Worm (Caenorhabditis elegans): Measurements from ENCODE around the gene F09A5.2.

F09A5.2 gene

DNA sequence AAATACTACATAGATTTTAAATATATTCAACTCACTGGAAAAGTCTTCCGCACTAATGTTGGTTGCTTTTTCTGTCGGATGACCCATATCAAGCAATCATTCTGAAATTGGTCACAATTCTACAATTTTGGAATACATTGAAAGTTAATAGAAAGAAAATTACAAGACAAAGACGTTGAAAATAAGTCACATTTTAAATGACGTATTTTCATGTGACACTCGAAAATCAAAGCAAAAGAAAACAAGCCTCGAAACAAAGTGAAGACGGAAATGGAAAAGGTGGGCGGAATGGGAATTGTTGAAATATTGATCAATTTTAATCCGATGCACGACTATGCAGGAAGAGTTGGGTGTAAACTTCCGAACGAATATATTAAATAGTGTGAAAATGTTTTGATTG is 35.1 kb downstream of the F09A5.2 start, which contains the start of gene mob-2:
TSS of gene mob-2 (minus strand) at position 101 of the 400 bp plus-strand sequence.
- TF ChIP-seq ham-2 (GFP tag; optimal IDR thresholded peaks at IDR 0.05), result no peak
- TF ChIP-seq unc-39 (tag; optimal IDR thresholded peaks at IDR 0.05), result no peak
- TF ChIP-seq sptf-1 (tag; optimal IDR thresholded peaks at IDR 0.05), result no peak
- TF ChIP-seq elt-1 (tag; optimal IDR thresholded peaks at IDR 0.05; ENCODE audit: borderline replicate concordance, insufficient read depth), result no peak
- TF ChIP-seq nhr-237 (tag; optimal IDR thresholded peaks at IDR 0.05), result no peak
- TF ChIP-seq cnd-1 (tag; optimal IDR thresholded peaks at IDR 0.05), result no peak
- no peak for TF ChIP-seq flh-1 (GFP tag; optimal IDR thresholded peaks at IDR 0.05)
- TF ChIP-seq ceh-83 (GFP tag; optimal IDR thresholded peaks at IDR 0.05), result no peak
- TF ChIP-seq bed-3 (GFP tag; optimal IDR thresholded peaks at IDR 0.05), result no peak
- TF ChIP-seq mep-1 (tag; optimal IDR thresholded peaks at IDR 0.05), result no peak

DNA sequence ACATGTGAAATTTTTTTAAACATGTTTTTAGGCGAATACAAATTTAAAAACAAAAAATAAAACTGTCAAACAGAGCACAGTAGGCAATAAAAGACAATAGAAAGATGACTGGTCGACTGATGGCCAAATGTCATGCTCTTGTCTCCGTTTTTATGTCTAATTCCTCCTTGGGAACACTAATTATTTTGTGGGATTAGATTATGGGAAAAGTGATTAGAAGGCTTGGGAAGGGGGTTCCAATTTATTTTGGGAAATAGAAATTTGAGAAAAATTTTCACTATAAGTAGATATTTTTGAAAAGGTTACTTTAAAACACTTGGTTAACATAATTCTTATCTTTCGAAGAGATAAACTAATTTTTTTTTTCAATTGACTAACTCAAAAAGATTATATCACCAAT is 35.9 kb downstream of the F09A5.2 start:
- TF ChIP-seq ces-1 (GFP tag; optimal IDR thresholded peaks at IDR 0.05), result peak; percentile 93
- TF ChIP-seq lin-13 (tag; optimal IDR thresholded peaks at IDR 0.05), result no peak

DNA sequence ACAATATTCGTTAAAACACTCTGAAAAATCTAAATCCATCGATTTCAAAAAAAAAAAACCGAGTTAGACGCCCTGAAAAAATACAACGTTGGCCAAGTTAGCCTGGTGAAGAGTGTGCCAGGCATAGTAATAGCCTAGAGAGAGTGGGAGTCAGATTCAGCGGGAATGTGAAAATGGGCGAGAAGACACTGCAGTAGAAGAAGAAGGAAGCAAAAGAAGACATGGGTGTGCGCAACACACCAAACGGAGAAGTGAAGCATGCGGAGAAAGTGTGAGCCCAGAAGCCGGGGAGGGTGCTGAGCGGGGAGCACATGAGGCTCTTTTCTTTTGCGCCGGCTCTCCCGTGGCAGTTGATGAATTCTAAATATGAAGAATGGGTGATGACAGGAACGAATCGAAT is 36.3 kb downstream of the F09A5.2 start:
- no peak for TF ChIP-seq ztf-11 (tag; optimal IDR thresholded peaks at IDR 0.05)
- TF ChIP-seq nhr-2 (tag; optimal IDR thresholded peaks at IDR 0.05), result no peak
- TF ChIP-seq ces-1 (GFP tag; optimal IDR thresholded peaks at IDR 0.05), result no peak
- TF ChIP-seq M03D4.4 (tag; optimal IDR thresholded peaks at IDR 0.05), result no peak
- TF ChIP-seq mab-5 (tag; optimal IDR thresholded peaks at IDR 0.05), result no peak
- TF ChIP-seq lin-32 (GFP tag; optimal IDR thresholded peaks at IDR 0.05), result no peak
- TF ChIP-seq nhr-28 (tag; optimal IDR thresholded peaks at IDR 0.05), result no peak
- TF ChIP-seq nhr-12 (tag; optimal IDR thresholded peaks at IDR 0.05), result no peak
- no peak for TF ChIP-seq mls-2 (tag; optimal IDR thresholded peaks at IDR 0.05)
- TF ChIP-seq bed-3 (GFP tag; optimal IDR thresholded peaks at IDR 0.05), result no peak
- TF ChIP-seq unc-39 (tag; optimal IDR thresholded peaks at IDR 0.05), result no peak

DNA sequence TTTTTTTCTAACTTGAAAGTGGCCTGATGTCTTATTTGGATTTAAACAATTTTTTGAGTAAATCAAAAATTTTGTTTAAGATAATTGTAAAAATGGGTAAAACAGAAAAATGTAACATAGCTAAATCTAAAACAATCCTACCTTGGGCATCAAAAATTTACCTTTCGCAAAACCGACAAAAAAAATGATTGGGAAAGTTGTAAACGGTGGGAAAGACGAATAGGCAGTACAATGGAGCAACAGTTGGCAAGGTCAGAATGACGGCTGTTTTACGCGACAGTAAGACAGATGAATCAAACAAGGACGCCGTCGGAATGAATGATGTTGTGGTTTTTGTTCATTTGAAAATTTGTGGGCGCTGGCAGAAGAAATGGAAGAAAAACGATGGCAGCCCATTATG is 39.5 kb downstream of the F09A5.2 start:
- TF ChIP-seq hlh-1 (tag; optimal IDR thresholded peaks at IDR 0.05) (peak; percentile 58), M03D4.4 (tag; optimal IDR thresholded peaks at IDR 0.05) (no peak)

DNA sequence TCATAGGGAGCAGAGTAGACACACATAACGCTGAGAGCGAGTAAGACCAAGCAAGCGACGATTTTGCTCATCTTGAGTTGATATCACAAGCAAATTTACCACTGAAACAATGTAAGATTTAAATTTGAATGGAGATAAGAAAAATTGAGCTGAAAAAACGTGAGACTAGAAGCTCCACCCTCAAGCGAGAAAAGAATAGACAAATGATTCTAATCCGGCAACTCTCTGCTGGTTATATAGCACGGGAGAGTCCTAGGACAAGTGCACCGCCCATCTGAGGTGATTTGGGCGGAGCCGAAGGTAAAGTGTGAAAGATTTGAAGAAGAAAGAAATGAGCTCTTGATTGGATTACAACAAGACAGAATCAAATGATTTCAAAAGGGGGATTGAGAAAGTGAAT is 43.4 kb downstream of the F09A5.2 start, which contains the start of gene nlp-3:
TSS of gene nlp-3 (minus strand) at position 101 of the 400 bp plus-strand sequence.
- TF ChIP-seq sem-2 (GFP tag; optimal IDR thresholded peaks at IDR 0.05) (no peak), elt-1 (tag; optimal IDR thresholded peaks at IDR 0.05; ENCODE audit: borderline replicate concordance, insufficient read depth) (no peak), ces-1 (GFP tag; optimal IDR thresholded peaks at IDR 0.05) (no peak), nhr-12 (tag; optimal IDR thresholded peaks at IDR 0.05) (no peak), mep-1 (tag; optimal IDR thresholded peaks at IDR 0.05) (no peak), lsy-2 (tag; optimal IDR thresholded peaks at IDR 0.05) (no peak), mab-5 (tag; optimal IDR thresholded peaks at IDR 0.05) (no peak), cnd-1 (tag; optimal IDR thresholded peaks at IDR 0.05) (no peak), unc-62 (GFP tag; optimal IDR thresholded peaks at IDR 0.05) (no peak), unc-120 (tag; optimal IDR thresholded peaks at IDR 0.05; ENCODE audit: poor library complexity, severe bottlenecking) (no peak), ztf-11 (tag; optimal IDR thresholded peaks at IDR 0.05) (no peak), lin-32 (GFP tag; optimal IDR thresholded peaks at IDR 0.05) (no peak), M03D4.4 (tag; optimal IDR thresholded peaks at IDR 0.05) (no peak), bed-3 (GFP tag; optimal IDR thresholded peaks at IDR 0.05) (no peak), hlh-1 (tag; optimal IDR thresholded peaks at IDR 0.05) (no peak), blmp-1 (tag; optimal IDR thresholded peaks at IDR 0.05) (no peak), unc-39 (tag; optimal IDR thresholded peaks at IDR 0.05) (no peak), flh-1 (GFP tag; optimal IDR thresholded peaks at IDR 0.05) (no peak), nhr-76 (tag; optimal IDR thresholded peaks at IDR 0.05) (no peak)

DNA sequence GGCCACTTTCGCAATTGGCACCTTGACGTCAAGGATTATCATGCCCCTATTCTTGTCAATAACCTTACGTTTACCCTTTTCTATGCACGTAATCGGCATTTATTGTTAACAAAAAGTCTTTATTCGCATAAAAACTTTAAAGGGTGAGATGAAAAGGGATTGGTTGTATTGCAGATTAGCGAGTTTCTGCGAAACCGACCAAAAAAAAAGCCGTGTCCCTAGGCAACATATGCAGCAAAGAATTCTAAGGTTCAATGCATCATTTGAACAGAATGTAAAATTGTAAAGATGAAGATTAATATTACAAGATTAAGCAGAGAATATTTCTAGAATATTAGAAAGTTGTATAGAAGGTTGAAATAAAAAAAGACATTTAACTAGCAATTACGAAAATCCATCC is 47.1 kb downstream of the F09A5.2 start:
- TF ChIP-seq ham-2 (GFP tag; optimal IDR thresholded peaks at IDR 0.05) (no peak), lin-13 (tag; optimal IDR thresholded peaks at IDR 0.05) (no peak), ceh-43 (GFP tag; optimal IDR thresholded peaks at IDR 0.05) (no peak), elt-1 (tag; optimal IDR thresholded peaks at IDR 0.05; ENCODE audit: borderline replicate concordance, insufficient read depth) (no peak), blmp-1 (tag; optimal IDR thresholded peaks at IDR 0.05) (no peak), sem-2 (GFP tag; optimal IDR thresholded peaks at IDR 0.05) (no peak), nhr-237 (tag; optimal IDR thresholded peaks at IDR 0.05) (no peak), pha-4 (tag; optimal IDR thresholded peaks at IDR 0.05) (no peak), nhr-28 (tag; optimal IDR thresholded peaks at IDR 0.05) (no peak), zip-8 (tag; optimal IDR thresholded peaks at IDR 0.05) (no peak), lsy-2 (tag; optimal IDR thresholded peaks at IDR 0.05) (no peak), flh-1 (GFP tag; optimal IDR thresholded peaks at IDR 0.05) (no peak), mls-2 (tag; optimal IDR thresholded peaks at IDR 0.05) (no peak), unc-120 (tag; optimal IDR thresholded peaks at IDR 0.05; ENCODE audit: poor library complexity, severe bottlenecking) (no peak), cnd-1 (tag; optimal IDR thresholded peaks at IDR 0.05) (no peak), nhr-2 (tag; optimal IDR thresholded peaks at IDR 0.05) (no peak), mep-1 (tag; optimal IDR thresholded peaks at IDR 0.05) (no peak)
